Fruit fly (Drosophila melanogaster): ENCODE data around the gene TwdlZ.

Gene TwdlZ

DNA sequence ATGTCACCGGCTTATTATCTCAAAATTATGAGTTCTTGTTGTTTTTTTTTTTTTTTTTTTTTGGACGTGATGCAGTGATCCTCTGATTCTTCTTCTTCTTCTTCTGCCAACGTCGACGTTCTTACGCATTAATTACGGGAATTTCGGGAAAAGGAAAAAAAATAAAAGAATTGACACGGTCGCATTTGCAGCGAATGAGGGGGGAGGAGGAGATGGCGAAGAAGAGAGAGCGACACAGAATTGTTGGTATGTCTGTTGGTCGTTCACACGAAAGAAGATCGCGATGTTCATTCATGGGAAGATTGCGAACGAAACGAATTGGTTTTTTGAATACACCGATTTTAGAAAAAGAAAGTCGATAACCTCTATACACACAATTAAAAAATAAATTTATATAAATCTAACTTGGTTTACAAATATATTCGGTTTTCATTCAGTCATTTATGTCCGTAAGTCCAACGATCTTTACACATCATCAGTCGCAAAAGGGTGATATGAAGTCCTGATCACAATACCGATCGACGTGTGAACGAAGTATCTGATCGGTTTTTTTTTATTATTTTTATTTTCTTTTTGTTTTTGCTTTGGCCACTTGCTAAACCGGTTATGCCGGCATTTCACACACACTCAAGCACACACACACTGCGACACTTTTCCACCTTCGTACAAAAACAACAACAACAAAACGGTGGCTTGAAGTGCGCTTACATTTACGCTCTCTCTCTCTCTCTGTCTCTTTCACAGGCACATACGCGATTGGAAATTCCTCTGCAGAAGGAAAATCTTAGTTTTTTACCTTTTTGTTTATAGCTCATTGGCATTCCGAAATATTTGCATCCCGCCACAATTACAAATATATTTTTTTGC, 13.0 kb downstream of the TwdlZ start:
- TF ChIP-seq Crg-1 (GFP tag; optimal IDR thresholded peaks at IDR 0.05) (no peak), Mnt (GFP tag; optimal IDR thresholded peaks at IDR 0.05) (peak; percentile 12), Clk (GFP tag; optimal IDR thresholded peaks at IDR 0.05) (no peak), pad (GFP tag; optimal IDR thresholded peaks at IDR 0.05) (peak; percentile 57), CG1620 (GFP tag; optimal IDR thresholded peaks at IDR 0.05) (peak; percentile 22), CG11617 (GFP tag; optimal IDR thresholded peaks at IDR 0.05) (peak; percentile 63), CG14711 (tag; optimal IDR thresholded peaks at IDR 0.05) (peak; percentile 56), Hr96 (GFP tag; optimal IDR thresholded peaks at IDR 0.05) (peak; percentile 41), CG7101 (tag; optimal IDR thresholded peaks at IDR 0.05) (peak; percentile 76), bab1 (GFP tag; optimal IDR thresholded peaks at IDR 0.05) (peak; percentile 89), cic (GFP tag; optimal IDR thresholded peaks at IDR 0.05) (no peak), kay (GFP tag; ENCODE audit: borderline replicate concordance) (peak; percentile 79), CG7045 (GFP tag; optimal IDR thresholded peaks at IDR 0.05) (peak; percentile 49), tj (GFP tag; optimal IDR thresholded peaks at IDR 0.05) (peak; percentile 46), CG33017 (tag; optimal IDR thresholded peaks at IDR 0.05) (peak; percentile 51), CG12768 (GFP tag; optimal IDR thresholded peaks at IDR 0.05) (no peak), toe (GFP tag; optimal IDR thresholded peaks at IDR 0.05) (no peak), CG5204 (GFP tag; optimal IDR thresholded peaks at IDR 0.05) (peak; percentile 40), ovo (GFP tag; optimal IDR thresholded peaks at IDR 0.05) (no peak), cnc (optimal IDR thresholded peaks at IDR 0.05) (no peak)

DNA sequence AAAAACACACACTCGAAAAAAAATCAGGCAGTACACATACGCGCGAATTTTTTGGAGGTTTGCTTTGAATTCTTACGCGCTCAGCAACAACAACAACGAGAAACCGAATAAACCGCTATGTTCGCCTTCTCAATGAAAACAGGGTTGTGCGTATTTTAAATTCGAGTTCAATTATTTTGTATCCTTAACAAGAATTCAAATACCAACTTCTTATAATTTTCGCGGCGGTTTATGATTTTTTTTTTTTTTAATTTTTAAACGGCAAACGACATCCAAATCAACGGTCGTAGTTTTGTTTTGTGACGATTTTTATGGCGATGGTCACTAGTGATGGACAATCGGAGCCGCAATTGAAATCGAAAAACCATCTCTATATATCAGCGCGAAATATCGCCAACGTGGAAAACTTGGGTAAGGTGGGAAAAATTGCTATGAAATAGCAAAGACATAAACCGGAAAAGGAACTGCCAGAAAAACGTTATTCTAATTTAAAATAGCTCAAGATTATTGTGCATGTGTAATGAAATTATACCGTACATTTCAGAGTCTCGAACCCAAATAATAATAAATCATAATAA, 13.7 kb downstream of the TwdlZ start, which contains the start of gene goe:
Gene goe (minus strand): TSS at position 332 of the 578 bp plus-strand sequence.
- peak; percentile 22 for TF ChIP-seq cic (GFP tag; optimal IDR thresholded peaks at IDR 0.05)
- TF ChIP-seq CG7045 (GFP tag; optimal IDR thresholded peaks at IDR 0.05) = no peak
- TF ChIP-seq Hr96 (GFP tag; optimal IDR thresholded peaks at IDR 0.05) = peak; percentile 92
- peak; percentile 70 for TF ChIP-seq Crg-1 (GFP tag; optimal IDR thresholded peaks at IDR 0.05)
- TF ChIP-seq cnc (optimal IDR thresholded peaks at IDR 0.05) = no peak
- no peak for TF ChIP-seq CG12768 (GFP tag; optimal IDR thresholded peaks at IDR 0.05)
- peak; percentile 90 for TF ChIP-seq CG1620 (GFP tag; optimal IDR thresholded peaks at IDR 0.05)
- peak; percentile 87 for TF ChIP-seq CG7101 (tag; optimal IDR thresholded peaks at IDR 0.05)
- peak; percentile 74 for TF ChIP-seq Mnt (GFP tag; optimal IDR thresholded peaks at IDR 0.05)
- no peak for TF ChIP-seq Clk (GFP tag; optimal IDR thresholded peaks at IDR 0.05)
- peak; percentile 67 for TF ChIP-seq toe (GFP tag; optimal IDR thresholded peaks at IDR 0.05)
- TF ChIP-seq ovo (GFP tag; optimal IDR thresholded peaks at IDR 0.05) = peak; percentile 94
- TF ChIP-seq bab1 (GFP tag; optimal IDR thresholded peaks at IDR 0.05) = peak; percentile 84
- peak; percentile 78 for TF ChIP-seq CG14711 (tag; optimal IDR thresholded peaks at IDR 0.05)
- peak; percentile 72 for TF ChIP-seq CG5204 (GFP tag; optimal IDR thresholded peaks at IDR 0.05)
- peak; percentile 7 for TF ChIP-seq CG33017 (tag; optimal IDR thresholded peaks at IDR 0.05)
- TF ChIP-seq pad (GFP tag; optimal IDR thresholded peaks at IDR 0.05) = peak; percentile 56
- TF ChIP-seq CG11617 (GFP tag; optimal IDR thresholded peaks at IDR 0.05) = peak; percentile 75
- peak; percentile 46 for TF ChIP-seq tj (GFP tag; optimal IDR thresholded peaks at IDR 0.05)
- TF ChIP-seq kay (GFP tag; ENCODE audit: borderline replicate concordance) = peak; percentile 66

dm6 chrX:16753066-16753465, 15.1 kb downstream of the TwdlZ start:
- no peak for TF ChIP-seq CG5204 (GFP tag; optimal IDR thresholded peaks at IDR 0.05)
- no peak for TF ChIP-seq CG14711 (tag; optimal IDR thresholded peaks at IDR 0.05)
- no peak for TF ChIP-seq CG12768 (GFP tag; optimal IDR thresholded peaks at IDR 0.05)

dm6 chrX:16757645-16758044, 19.7 kb downstream of the TwdlZ start:
- no peak for TF ChIP-seq Mnt (GFP tag; optimal IDR thresholded peaks at IDR 0.05)
- no peak for TF ChIP-seq CG1620 (GFP tag; optimal IDR thresholded peaks at IDR 0.05)
- no peak for TF ChIP-seq CG7045 (GFP tag; optimal IDR thresholded peaks at IDR 0.05)
- no peak for TF ChIP-seq kay (GFP tag; ENCODE audit: borderline replicate concordance)
- no peak for TF ChIP-seq ovo (GFP tag; optimal IDR thresholded peaks at IDR 0.05)
- no peak for TF ChIP-seq Clk (GFP tag; optimal IDR thresholded peaks at IDR 0.05)
- no peak for TF ChIP-seq CG7101 (tag; optimal IDR thresholded peaks at IDR 0.05)
- TF ChIP-seq CG14711 (tag; optimal IDR thresholded peaks at IDR 0.05) = no peak
- no peak for TF ChIP-seq tj (GFP tag; optimal IDR thresholded peaks at IDR 0.05)

DNA sequence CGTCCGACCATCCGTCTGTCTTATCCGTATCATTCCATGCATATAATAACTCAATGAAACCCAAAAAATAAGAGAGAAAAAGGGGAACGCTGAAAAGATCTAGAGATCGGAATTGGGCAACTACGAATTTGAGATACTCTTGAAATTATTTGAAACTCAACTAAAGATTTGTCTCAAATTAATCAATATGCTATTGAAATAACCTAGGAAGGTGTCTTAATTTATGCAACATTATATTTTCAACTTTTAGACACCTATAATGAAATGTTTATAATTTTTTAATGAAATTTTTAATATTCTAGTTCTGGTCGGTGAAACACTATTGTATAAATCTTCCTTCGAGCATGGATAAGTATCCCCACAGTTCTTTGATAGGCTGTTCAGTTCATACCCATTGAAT, 22.6 kb downstream of the TwdlZ start:
- no peak for TF ChIP-seq bab1 (GFP tag; optimal IDR thresholded peaks at IDR 0.05)
- TF ChIP-seq Mnt (GFP tag; optimal IDR thresholded peaks at IDR 0.05) = no peak
- TF ChIP-seq tj (GFP tag; optimal IDR thresholded peaks at IDR 0.05) = no peak
- TF ChIP-seq Clk (GFP tag; optimal IDR thresholded peaks at IDR 0.05) = no peak
- no peak for TF ChIP-seq ovo (GFP tag; optimal IDR thresholded peaks at IDR 0.05)
- no peak for TF ChIP-seq CG1620 (GFP tag; optimal IDR thresholded peaks at IDR 0.05)
- no peak for TF ChIP-seq CG7045 (GFP tag; optimal IDR thresholded peaks at IDR 0.05)
- no peak for TF ChIP-seq Crg-1 (GFP tag; optimal IDR thresholded peaks at IDR 0.05)
- no peak for TF ChIP-seq CG12768 (GFP tag; optimal IDR thresholded peaks at IDR 0.05)
- TF ChIP-seq CG33017 (tag; optimal IDR thresholded peaks at IDR 0.05) = no peak
- no peak for TF ChIP-seq kay (GFP tag; ENCODE audit: borderline replicate concordance)
- no peak for TF ChIP-seq CG5204 (GFP tag; optimal IDR thresholded peaks at IDR 0.05)
- no peak for TF ChIP-seq CG11617 (GFP tag; optimal IDR thresholded peaks at IDR 0.05)
- no peak for TF ChIP-seq cic (GFP tag; optimal IDR thresholded peaks at IDR 0.05)
- no peak for TF ChIP-seq CG7101 (tag; optimal IDR thresholded peaks at IDR 0.05)
- no peak for TF ChIP-seq toe (GFP tag; optimal IDR thresholded peaks at IDR 0.05)
